Worm (Caenorhabditis elegans): ENCODE data around the gene K07C5.13.
A peak's percentile ranks its signal among the peaks of the same experiment; 100 is the strongest.

ce11 chrV:10338305-10338992 is 3.4 kb upstream of the K07C5.13 start, which contains the start of gene arx-2:
- TF ChIP-seq ztf-1 (GFP tag; conservative IDR thresholded peaks at IDR 0.05) (no peak), ztf-11 (tag; optimal IDR thresholded peaks at IDR 0.05) (no peak), nhr-23 (tag; optimal IDR thresholded peaks at IDR 0.05) (no peak), nhr-237 (tag; optimal IDR thresholded peaks at IDR 0.05) (no peak), nhr-11 (tag; optimal IDR thresholded peaks at IDR 0.05) (no peak), aly-2 (tag; optimal IDR thresholded peaks at IDR 0.05) (no peak), ztf-4 (tag; optimal IDR thresholded peaks at IDR 0.05) (no peak), unc-62 (GFP tag; optimal IDR thresholded peaks at IDR 0.05) (no peak), lin-13 (GFP tag; optimal IDR thresholded peaks at IDR 0.05) (peak; percentile 30), mdl-1 (tag; optimal IDR thresholded peaks at IDR 0.05) (no peak), egl-27 (tag; optimal IDR thresholded peaks at IDR 0.05) (no peak), unc-39 (tag; optimal IDR thresholded peaks at IDR 0.05) (no peak), snpc-4 (tag; optimal IDR thresholded peaks at IDR 0.05) (no peak), C34F6.9 (tag; optimal IDR thresholded peaks at IDR 0.05) (peak; percentile 65)
